Worm (Caenorhabditis elegans) whole organism, L4 larva: ENCODE measurements around the gene C41G11.1.

ENCODE experiments used
- F44E2.7 ChIP-seq: fragments of 200-800 bp; sonication (Bioruptor generic); IDR thresholded peaks from 2 replicates; pipeline ENCODE4 v2.1.2; 2022; ENCODE audit warnings: missing genetic modification characterization, missing compliant biosample characterization
- F49E8.2 ChIP-seq: sonication (generic microtip); optimal IDR thresholded peaks from 2 replicates; lab custom pipeline; 2016; ENCODE audit warnings: missing compliant biosample characterization, mild to moderate bottlenecking, missing genetic modification characterization, borderline replicate concordance
- Y105C5A.15 ChIP-seq: fragments of 200-800 bp; sonication (Bioruptor generic); IDR thresholded peaks from 2 replicates; pipeline ENCODE4 v1.3.6; 2022; ENCODE audit warnings: missing genetic modification characterization, missing compliant biosample characterization
- Y48G9A.11 ChIP-seq: fragments of 200-800 bp; sonication (Bioruptor generic); IDR thresholded peaks from 2 replicates; pipeline ENCODE4 v1.3.6; 2022; ENCODE audit warnings: missing genetic modification reagents, missing genetic modification characterization, missing compliant biosample characterization
- Y5F2A.4 ChIP-seq: fragments of 200-800 bp; sonication (Bioruptor generic); optimal IDR thresholded peaks from 2 replicates; lab custom pipeline; 2018; ENCODE audit warnings: mild to moderate bottlenecking, missing genetic modification characterization, missing compliant biosample characterization
- Y75B8A.6 ChIP-seq: fragments of 200-800 bp; sonication (Bioruptor generic); IDR thresholded peaks from 2 replicates; pipeline ENCODE4 v1.3.6; 2022; ENCODE audit warnings: missing genetic modification reagents, missing genetic modification characterization, missing compliant biosample characterization
- ZK546.5 ChIP-seq, 2 experiments: sonication (generic microtip); optimal IDR thresholded peaks; 2 replicates each; lab custom pipeline; 2017; ENCODE audit warnings: missing biosample characterization in 2 of 2, missing genetic modification characterization in 2 of 2
- aha-1 ChIP-seq: fragments of 150-350 bp; peaks from one replicate; lab custom pipeline; 2014; ENCODE audit warnings: missing biosample characterization, missing genetic modification characterization
- arid-1 ChIP-seq: fragments of 200-800 bp; sonication (Bioruptor generic); conservative IDR thresholded peaks from 2 replicates; pipeline ENCODE4 v1.3.6; 2022; ENCODE audit warnings: missing genetic modification reagents, missing genetic modification characterization, missing compliant biosample characterization
- cey-2 ChIP-seq: sonication (generic microtip); optimal IDR thresholded peaks from 3 replicates; lab custom pipeline; 2017; ENCODE audit warnings: missing genetic modification characterization, mild to moderate bottlenecking, missing compliant biosample characterization, antibody characterized with exemption, borderline replicate concordance; ENCODE audit not compliant: insufficient read depth
- daf-16 ChIP-seq, 3 experiments: sonication (generic microtip); optimal IDR thresholded peaks; 2 replicates each; lab custom pipeline; 2016 to 2017; ENCODE audit warnings: missing genetic modification characterization in 3 of 3, missing genetic modification reagents in 3 of 3, mild to moderate bottlenecking in 2 of 3, missing compliant biosample characterization in 2 of 3, missing biosample characterization in 1 of 3, moderate library complexity in 1 of 3
- dmd-6 ChIP-seq: fragments of 200-800 bp; sonication (Bioruptor generic); IDR thresholded peaks from 2 replicates; pipeline ENCODE4 v1.3.6; 2022; ENCODE audit warnings: missing genetic modification reagents, missing genetic modification characterization, missing compliant biosample characterization
- dmd-9 ChIP-seq: fragments of 200-800 bp; sonication (Bioruptor generic); IDR thresholded peaks from 2 replicates; pipeline ENCODE4 v1.3.6; 2022; ENCODE audit warnings: missing genetic modification reagents, missing genetic modification characterization, missing compliant biosample characterization
- dpl-1 ChIP-seq: fragments of 150-350 bp; optimal IDR thresholded peaks from 2 replicates; lab custom pipeline; 2014; ENCODE audit warnings: missing biosample characterization, missing genetic modification reagents, missing genetic modification characterization
- fkh-10 ChIP-seq: fragments of 150-350 bp; optimal IDR thresholded peaks from 2 replicates; lab custom pipeline; 2014; ENCODE audit warnings: missing biosample characterization, missing genetic modification reagents, missing genetic modification characterization
- fos-1 ChIP-seq: fragments of 150-350 bp; optimal IDR thresholded peaks from 2 replicates; lab custom pipeline; 2014; ENCODE audit warnings: missing biosample characterization, missing genetic modification characterization
- hif-1 ChIP-seq, 2 experiments: sonication (generic microtip); optimal IDR thresholded peaks; 2 replicates each; lab custom pipeline; 2016 to 2017; ENCODE audit warnings: missing compliant biosample characterization in 2 of 2, missing genetic modification characterization in 2 of 2, missing genetic modification reagents in 2 of 2, missing genotype in 2 of 2, mild to moderate bottlenecking in 1 of 2
- hlh-30 ChIP-seq: sonication (generic microtip); optimal IDR thresholded peaks from 2 replicates; lab custom pipeline; 2017; ENCODE audit warnings: antibody characterized with exemption, mild to moderate bottlenecking, missing genetic modification characterization, missing compliant biosample characterization; ENCODE audit not compliant: insufficient read depth
- lim-7 ChIP-seq: fragments of 200-800 bp; sonication (Bioruptor generic); IDR thresholded peaks from 2 replicates; pipeline ENCODE4 v1.3.6; 2022; ENCODE audit warnings: missing genetic modification characterization, missing compliant biosample characterization
- lin-15B ChIP-seq: fragments of 150-350 bp; sonication (generic microtip); optimal IDR thresholded peaks from 3 replicates; lab custom pipeline; 2014; ENCODE audit warnings: missing biosample characterization, missing genetic modification characterization
- lin-29 ChIP-seq: fragments of 200-800 bp; sonication (Bioruptor generic); IDR thresholded peaks from 2 replicates; pipeline ENCODE4 v1.3.6; 2022; ENCODE audit warnings: missing genetic modification reagents, missing genetic modification characterization, missing compliant biosample characterization
- lin-38 ChIP-seq: fragments of 200-800 bp; sonication (Bioruptor generic); IDR thresholded peaks from 2 replicates; pipeline ENCODE4 v1.3.6; 2022; ENCODE audit warnings: missing genetic modification reagents, missing genetic modification characterization, missing compliant biosample characterization
- lsy-2 ChIP-seq, 2 experiments: fragments of 150-350 bp in 1 of 2; sonication (generic microtip) in 1 of 2; optimal IDR thresholded peaks; 2 replicates each; lab custom pipeline; 2014 to 2017; ENCODE audit warnings: missing biosample characterization in 2 of 2, missing genetic modification characterization in 2 of 2
- madf-9 ChIP-seq: fragments of 200-800 bp; sonication (Bioruptor generic); conservative IDR thresholded peaks from 2 replicates; pipeline ENCODE4 v1.3.6; 2022; ENCODE audit warnings: missing genetic modification reagents, missing genetic modification characterization, missing compliant biosample characterization
- mdl-1 ChIP-seq, 2 experiments: fragments of 150-350 bp in 1 of 2; sonication (generic microtip) in 1 of 2; optimal IDR thresholded peaks; 2 replicates each; lab custom pipeline; 2014 to 2017; ENCODE audit warnings: missing biosample characterization in 2 of 2, missing genetic modification characterization in 2 of 2
- mdt-29 ChIP-seq: fragments of 200-800 bp; sonication (Bioruptor generic); IDR thresholded peaks from 2 replicates; pipeline ENCODE4 v1.3.6; 2022; ENCODE audit warnings: missing genetic modification reagents, missing genetic modification characterization, missing compliant biosample characterization
- mep-1 ChIP-seq: fragments of 150-350 bp; sonication (generic microtip); optimal IDR thresholded peaks from 3 replicates; lab custom pipeline; 2014; ENCODE audit warnings: missing biosample characterization, missing genetic modification characterization
- nhr-102 ChIP-seq: sonication (generic microtip); optimal IDR thresholded peaks from 2 replicates; lab custom pipeline; 2016; ENCODE audit warnings: mild to moderate bottlenecking, missing genetic modification characterization, moderate library complexity, missing compliant biosample characterization
- nhr-28 ChIP-seq: fragments of 150-350 bp; optimal IDR thresholded peaks from 2 replicates; lab custom pipeline; 2014; ENCODE audit warnings: missing biosample characterization, missing genetic modification characterization
- nhr-42 ChIP-seq: fragments of 200-800 bp; sonication (Bioruptor generic); IDR thresholded peaks from 2 replicates; pipeline ENCODE4 v1.3.6; 2022; ENCODE audit warnings: missing genetic modification characterization, missing compliant biosample characterization
- nhr-6 ChIP-seq: fragments of 150-350 bp; optimal IDR thresholded peaks from 2 replicates; lab custom pipeline; 2014; ENCODE audit warnings: missing biosample characterization, missing genetic modification characterization
- nhr-76 ChIP-seq: fragments of 150-350 bp; optimal IDR thresholded peaks from 2 replicates; lab custom pipeline; 2014; ENCODE audit warnings: missing biosample characterization, missing genetic modification characterization
- nhr-77 ChIP-seq: fragments of 150-350 bp; optimal IDR thresholded peaks from 2 replicates; lab custom pipeline; 2014; ENCODE audit warnings: missing biosample characterization, missing genetic modification characterization
- php-3 ChIP-seq: fragments of 200-800 bp; sonication (Bioruptor generic); IDR thresholded peaks from 2 replicates; pipeline ENCODE4 v1.3.6; 2022; ENCODE audit warnings: missing genetic modification reagents, missing genetic modification characterization, missing compliant biosample characterization
- pqm-1 ChIP-seq: sonication (generic microtip); optimal IDR thresholded peaks from 2 replicates; lab custom pipeline; 2017; ENCODE audit warnings: missing biosample characterization, missing genetic modification characterization
- rbr-2 ChIP-seq: sonication (generic microtip); optimal IDR thresholded peaks from 2 replicates; lab custom pipeline; 2016; ENCODE audit warnings: missing genotype, missing genetic modification characterization, missing compliant biosample characterization
- saeg-2 ChIP-seq: fragments of 200-800 bp; sonication (Bioruptor generic); IDR thresholded peaks from 2 replicates; pipeline ENCODE4 v1.3.6; 2022; ENCODE audit warnings: missing genetic modification reagents, missing genetic modification characterization, missing compliant biosample characterization
- set-16 ChIP-seq: fragments of 200-800 bp; sonication (Bioruptor generic); IDR thresholded peaks from 2 replicates; pipeline ENCODE4 v1.3.6; 2022; ENCODE audit warnings: missing genetic modification reagents, missing genetic modification characterization, missing compliant biosample characterization
- skn-1 ChIP-seq: fragments of 150-350 bp; optimal IDR thresholded peaks from 2 replicates; lab custom pipeline; 2014; ENCODE audit warnings: missing biosample characterization, missing genetic modification characterization
- snpc-1.2 ChIP-seq: fragments of 200-800 bp; sonication (Bioruptor generic); IDR thresholded peaks from 2 replicates; pipeline ENCODE4 v1.3.6; 2022; ENCODE audit warnings: missing genetic modification reagents, missing genetic modification characterization, missing compliant biosample characterization
- snpc-4 ChIP-seq: fragments of 150-350 bp; optimal IDR thresholded peaks from 2 replicates; lab custom pipeline; 2014; ENCODE audit warnings: missing biosample characterization, missing genetic modification characterization
- vab-7 ChIP-seq: fragments of 200-800 bp; sonication (Bioruptor generic); IDR thresholded peaks from 2 replicates; pipeline ENCODE4 v1.3.6; 2022; ENCODE audit warnings: missing genetic modification reagents, missing genetic modification characterization, missing compliant biosample characterization
- zag-1 ChIP-seq: fragments of 150-350 bp; optimal IDR thresholded peaks from 2 replicates; lab custom pipeline; 2014; ENCODE audit warnings: missing biosample characterization, missing genetic modification characterization
- zfp-2 ChIP-seq: sonication (generic microtip); optimal IDR thresholded peaks from 2 replicates; lab custom pipeline; 2016; ENCODE audit warnings: mild to moderate bottlenecking, missing genetic modification characterization, missing compliant biosample characterization
- zip-2 ChIP-seq: fragments of 150-350 bp; optimal IDR thresholded peaks from 2 replicates; lab custom pipeline; 2014; ENCODE audit warnings: missing biosample characterization, missing genetic modification characterization
- ztf-11 ChIP-seq: fragments of 150-350 bp; optimal IDR thresholded peaks from 2 replicates; lab custom pipeline; 2014; ENCODE audit warnings: missing biosample characterization, missing genetic modification characterization
- ztf-7 ChIP-seq: fragments of 150-350 bp; optimal IDR thresholded peaks from 2 replicates; lab custom pipeline; 2014; ENCODE audit warnings: missing biosample characterization, missing genetic modification characterization

The C41G11.1 gene

DNA sequence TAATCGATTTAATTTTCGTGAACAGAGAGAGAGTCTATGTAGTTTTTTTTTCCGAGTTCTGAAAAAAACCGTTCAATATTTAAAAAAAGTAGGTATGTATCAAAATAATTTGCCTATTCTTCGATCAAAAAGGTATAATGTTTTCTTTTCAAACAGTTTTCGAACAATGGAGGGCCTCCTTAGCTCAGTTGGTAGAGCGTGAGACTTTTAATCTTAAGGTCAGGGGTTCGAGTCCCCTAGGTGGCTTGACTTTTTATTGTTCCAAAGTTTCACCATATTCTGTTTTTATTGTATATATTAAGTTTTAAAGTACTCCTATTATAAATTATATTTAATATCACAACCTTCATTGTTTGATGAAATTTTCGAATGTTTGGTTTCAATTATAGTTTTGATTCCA, 6.5 kb downstream of the C41G11.1 start (continued):
- TF ChIP-seq pqm-1 (tag; lab: Kevin White, UChicago), result peak; percentile 34
- TF ChIP-seq lsy-2 (tag; optimal IDR thresholded peaks at IDR 0.05; lab: Kevin White, UChicago), result peak in 1 of 2 experiments; percentile 39
- TF ChIP-seq zfp-2 (tag; lab: Kevin White, UChicago), result no peak
- peak; percentile 97 for TF ChIP-seq lim-7 (GFP tag; lab: Robert Waterston, UW)
- no peak for TF ChIP-seq fos-1
- TF ChIP-seq mep-1, result peak; percentile 61
- peak; percentile 79 for TF ChIP-seq arid-1
- no peak for TF ChIP-seq ZK546.5 (tag; optimal IDR thresholded peaks at IDR 0.05; lab: Kevin White, UChicago)
- peak; percentile 43; the same call in 1 of the 2 replicates for TF ChIP-seq mdt-29
- no peak for TF ChIP-seq ztf-11 (tag; lab: Kevin White, UChicago)
- peak; percentile 54; the same call in 1 of the 2 replicates for TF ChIP-seq php-3
- TF ChIP-seq nhr-77 (tag; lab: Kevin White, UChicago), result no peak
- no peak for TF ChIP-seq nhr-6
- peak; percentile 35 for TF ChIP-seq ztf-7 (tag; lab: Kevin White, UChicago)
- peak; percentile 44 for TF ChIP-seq nhr-102
- TF ChIP-seq Y75B8A.6 (GFP tag; lab: Robert Waterston, UW), result peak; percentile 69; the same call in 1 of the 2 replicates
- TF ChIP-seq lin-15B, result no peak
- TF ChIP-seq lin-38 (GFP tag; lab: Robert Waterston, UW), result peak; percentile 77
- TF ChIP-seq saeg-2 (GFP tag; lab: Robert Waterston, UW), result no peak
- no peak for TF ChIP-seq snpc-4 (tag; lab: Kevin White, UChicago)
- TF ChIP-seq F49E8.2 (tag; lab: Kevin White, UChicago), result peak; percentile 43
- TF ChIP-seq zag-1 (tag; lab: Kevin White, UChicago), result no peak
- no peak; the same call in 1 of the 2 replicates for TF ChIP-seq Y48G9A.11 (GFP tag; lab: Robert Waterston, UW)
- no peak for TF ChIP-seq skn-1 (tag; lab: Kevin White, UChicago)
- TF ChIP-seq nhr-28 (tag; lab: Kevin White, UChicago), result peak; percentile 19
- peak; percentile 57 for TF ChIP-seq madf-9 (GFP tag; lab: Robert Waterston, UW)
- TF ChIP-seq lin-29, result no peak
- peak; percentile 39; the same call in 1 of the 2 replicates for TF ChIP-seq nhr-42 (GFP tag; lab: Robert Waterston, UW)

DNA sequence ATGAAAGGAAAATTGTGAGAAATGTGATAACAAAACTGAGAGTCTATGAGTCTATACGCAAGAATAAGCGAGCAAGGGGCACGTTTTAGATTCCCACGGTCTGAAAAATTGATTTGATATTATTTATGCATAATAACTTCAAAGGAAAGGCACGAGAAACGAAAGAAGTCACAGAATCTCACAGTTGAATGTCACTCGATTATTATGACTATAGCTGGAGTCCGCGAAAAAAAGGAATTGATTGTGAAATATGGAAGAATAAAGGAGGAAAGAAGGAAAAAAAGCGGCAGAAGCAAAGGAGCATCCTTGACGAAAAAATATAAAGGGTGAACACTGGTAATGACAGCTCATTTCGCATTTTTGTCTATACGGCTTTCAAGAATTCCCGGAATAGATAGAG, 9.4 kb downstream of the C41G11.1 start, which contains the start of gene cat-1:
cat-1 (minus strand) TSS at position 101 of the 400 bp plus-strand sequence.
- no peak for TF ChIP-seq lin-29
- no peak for TF ChIP-seq hif-1 (tag; optimal IDR thresholded peaks at IDR 0.05; lab: Kevin White, UChicago)

DNA sequence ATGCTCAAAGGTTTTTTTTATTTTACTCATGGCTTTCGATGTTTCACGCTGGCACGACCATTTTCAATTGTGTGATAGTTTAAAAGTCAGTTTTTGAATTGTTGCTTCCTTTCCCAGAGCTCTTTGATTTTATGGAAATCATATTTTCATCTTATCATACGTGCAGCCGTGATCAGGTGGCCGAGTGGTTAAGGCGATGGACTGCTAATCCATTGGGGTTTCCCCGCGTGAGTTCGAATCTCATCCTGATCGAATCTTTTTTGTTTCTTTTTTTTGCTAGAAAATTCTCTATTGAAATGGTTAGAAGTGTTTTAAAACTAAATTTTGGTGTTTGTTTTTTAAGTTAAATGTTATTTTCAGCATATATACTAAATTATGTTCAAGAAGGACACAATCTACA, 10.8 kb downstream of the C41G11.1 start:
- TF ChIP-seq lim-7 (GFP tag; lab: Robert Waterston, UW), result peak; percentile 64
- TF ChIP-seq vab-7 (GFP tag; lab: Robert Waterston, UW), result peak; percentile 49; the same call in 1 of the 2 replicates
- no peak for TF ChIP-seq dpl-1 (GFP tag; lab: Kevin White, UChicago)
- TF ChIP-seq set-16 (GFP tag; lab: Robert Waterston, UW), result no peak
- TF ChIP-seq F49E8.2 (tag; lab: Kevin White, UChicago), result no peak
- no peak for TF ChIP-seq lin-15B
- TF ChIP-seq rbr-2 (tag; lab: Kevin White, UChicago), result no peak
- 0 out of 2 replicates have a peak, but pooled peaks have one; percentile 20 for TF ChIP-seq dmd-6 (GFP tag; lab: Robert Waterston, UW)
- TF ChIP-seq F44E2.7, result 0 out of 2 replicates have a peak, but pooled peaks have one; percentile 53
- 0 out of 2 replicates have a peak, but pooled peaks have one; percentile 46 for TF ChIP-seq Y105C5A.15
- no peak for TF ChIP-seq dmd-9 (GFP tag; lab: Robert Waterston, UW)
- no peak for TF ChIP-seq Y48G9A.11 (GFP tag; lab: Robert Waterston, UW)
- peak; percentile 59; the same call in 1 of the 2 replicates for TF ChIP-seq madf-9 (GFP tag; lab: Robert Waterston, UW)
- no peak for TF ChIP-seq hlh-30 (tag; lab: Kevin White, UChicago)
- peak; percentile 67 for TF ChIP-seq snpc-1.2 (GFP tag; lab: Robert Waterston, UW)
- TF ChIP-seq skn-1 (tag; lab: Kevin White, UChicago), result no peak
- no peak for TF ChIP-seq php-3
- TF ChIP-seq Y5F2A.4, result no peak
- no peak for TF ChIP-seq fkh-10 (GFP tag; lab: Kevin White, UChicago)
- TF ChIP-seq ZK546.5 (tag; optimal IDR thresholded peaks at IDR 0.05; lab: Kevin White, UChicago), result no peak
- peak in 1 of 2 experiments; percentile 37 for TF ChIP-seq daf-16 (GFP tag; optimal IDR thresholded peaks at IDR 0.05; lab: Kevin White, UChicago)
- TF ChIP-seq daf-16 (tag; optimal IDR thresholded peaks at IDR 0.05; lab: Kevin White, UChicago), result peak; percentile 27
- no peak for TF ChIP-seq zip-2 (tag; lab: Kevin White, UChicago)
- no peak for TF ChIP-seq nhr-76 (tag; lab: Kevin White, UChicago)
- TF ChIP-seq mdl-1 (tag; optimal IDR thresholded peaks at IDR 0.05; lab: Kevin White, UChicago), result no peak
- TF ChIP-seq aha-1 (tag; lab: Kevin White, UChicago), result peak; percentile 82
- no peak for TF ChIP-seq cey-2 (tag; lab: Kevin White, UChicago)
- TF ChIP-seq zag-1 (tag; lab: Kevin White, UChicago), result no peak
